Worm (Caenorhabditis elegans) whole organism, late embryonic: ENCODE results near the gene nas-23.

ENCODE experiments used
- K02D7.2 ChIP-seq: sonication (generic microtip); optimal IDR thresholded peaks from 2 replicates; lab custom pipeline; 2017; ENCODE audit warnings: mild to moderate bottlenecking, missing genetic modification characterization, missing compliant biosample characterization
- ama-1 ChIP-seq: fragments of 150-350 bp; optimal IDR thresholded peaks from 2 replicates; lab custom pipeline; 2014
- ceh-9 ChIP-seq: sonication (generic microtip); optimal IDR thresholded peaks from 2 replicates; lab custom pipeline; 2016; ENCODE audit warnings: mild to moderate bottlenecking, missing genetic modification characterization, inconsistent platforms, missing compliant biosample characterization
- fkh-10 ChIP-seq: fragments of 150-350 bp; optimal IDR thresholded peaks from 2 replicates; lab custom pipeline; 2014; ENCODE audit warnings: missing biosample characterization, missing genetic modification reagents, missing genetic modification characterization
- fkh-6 ChIP-seq: sonication (generic microtip); optimal IDR thresholded peaks from 2 replicates; lab custom pipeline; 2016; ENCODE audit warnings: missing genetic modification characterization, missing compliant biosample characterization
- hlh-30 ChIP-seq: sonication (generic microtip); optimal IDR thresholded peaks from 2 replicates; lab custom pipeline; 2017; ENCODE audit warnings: antibody characterized with exemption, missing genetic modification characterization, missing compliant biosample characterization; ENCODE audit not compliant: insufficient read depth
- lin-11 ChIP-seq: fragments of 200-800 bp; sonication (Bioruptor generic); optimal IDR thresholded peaks from 2 replicates; lab custom pipeline; 2018; ENCODE audit warnings: mild to moderate bottlenecking, missing genetic modification characterization, missing compliant biosample characterization
- mec-3 ChIP-seq: sonication (generic microtip); optimal IDR thresholded peaks from 2 replicates; lab custom pipeline; 2016; ENCODE audit warnings: borderline replicate concordance, missing genetic modification characterization, missing compliant biosample characterization
- pros-1 ChIP-seq: fragments of 150-350 bp; optimal IDR thresholded peaks from 2 replicates; lab custom pipeline; 2014; ENCODE audit warnings: missing biosample characterization, missing genetic modification reagents, missing genetic modification characterization
- rnt-1 ChIP-seq: sonication (generic microtip); optimal IDR thresholded peaks from 2 replicates; lab custom pipeline; 2016; ENCODE audit warnings: missing genetic modification characterization, missing compliant biosample characterization
- sox-4 ChIP-seq: sonication (generic microtip); optimal IDR thresholded peaks from 2 replicates; lab custom pipeline; 2017; ENCODE audit warnings: mild to moderate bottlenecking, missing genetic modification characterization, inconsistent platforms, missing compliant biosample characterization
- syd-9 ChIP-seq: sonication (generic microtip); optimal IDR thresholded peaks from 2 replicates; lab custom pipeline; 2016; ENCODE audit warnings: mild to moderate bottlenecking, missing genetic modification characterization, moderate library complexity, missing compliant biosample characterization
- unc-86 ChIP-seq: sonication (generic microtip); optimal IDR thresholded peaks from 2 replicates; lab custom pipeline; 2016; ENCODE audit warnings: missing genetic modification characterization, missing compliant biosample characterization

ce11 chrII:7534934-7535333, 41.4 kb upstream of the nas-23 start, which contains the start of gene ZK1290.13:
- no peak for TF ChIP-seq syd-9
- no peak for TF ChIP-seq fkh-10 (GFP tag; lab: Kevin White, UChicago)
- TF ChIP-seq ama-1 (lab: Kevin White, UChicago), result no peak
- no peak for TF ChIP-seq sox-4 (tag; lab: Kevin White, UChicago)
- no peak for TF ChIP-seq lin-11 (tag; lab: Kevin White, UChicago)
- TF ChIP-seq mec-3 (tag; lab: Kevin White, UChicago), result no peak
- TF ChIP-seq ceh-9, result no peak
- no peak for TF ChIP-seq K02D7.2 (tag; lab: Kevin White, UChicago)
- TF ChIP-seq pros-1 (tag; lab: Kevin White, UChicago), result no peak
- no peak for TF ChIP-seq unc-86 (tag; lab: Kevin White, UChicago)
- TF ChIP-seq fkh-6 (tag; lab: Kevin White, UChicago), result no peak
- TF ChIP-seq rnt-1 (tag; lab: Kevin White, UChicago), result no peak
- TF ChIP-seq hlh-30 (tag; lab: Kevin White, UChicago), result no peak
